Worm (Caenorhabditis elegans) whole organism, L1 larva: ENCODE measurements around the gene nac-1.

ENCODE experiments used
- C04F5.9 ChIP-seq: sonication (generic microtip); optimal IDR thresholded peaks from 2 replicates; lab custom pipeline; 2016; ENCODE audit warnings: missing genetic modification characterization, missing compliant biosample characterization
- C16A3.4 ChIP-seq: fragments of 150-350 bp; optimal IDR thresholded peaks from 2 replicates; lab custom pipeline; 2014; ENCODE audit warnings: missing biosample characterization, missing genetic modification characterization
- C34B4.2 ChIP-seq: sonication (generic microtip); optimal IDR thresholded peaks from 2 replicates; lab custom pipeline; 2017; ENCODE audit warnings: mild to moderate bottlenecking, missing genetic modification characterization, missing compliant biosample characterization
- aha-1 ChIP-seq: fragments of 150-350 bp; optimal IDR thresholded peaks from 2 replicates; lab custom pipeline; 2014; ENCODE audit warnings: missing biosample characterization, missing genetic modification characterization
- alr-1 ChIP-seq: fragments of 200-800 bp; sonication (Bioruptor generic); optimal IDR thresholded peaks from 2 replicates; lab custom pipeline; 2018; ENCODE audit warnings: borderline replicate concordance, mild to moderate bottlenecking, missing genetic modification characterization, missing compliant biosample characterization
- aly-2 ChIP-seq: fragments of 150-350 bp; optimal IDR thresholded peaks from 2 replicates; lab custom pipeline; 2014; ENCODE audit warnings: missing biosample characterization, missing genetic modification characterization
- ceh-63 ChIP-seq: fragments of 200-800 bp; sonication (Bioruptor generic); optimal IDR thresholded peaks from 2 replicates; lab custom pipeline; 2018; ENCODE audit warnings: mild to moderate bottlenecking, missing genetic modification characterization, missing compliant biosample characterization
- ceh-90 ChIP-seq: sonication (generic microtip); optimal IDR thresholded peaks from 2 replicates; lab custom pipeline; 2016; ENCODE audit warnings: missing genetic modification characterization, missing compliant biosample characterization
- dpl-1 ChIP-seq, 3 experiments: fragments of 150-350 bp in 2 of 3; sonication (generic microtip) in 1 of 3; optimal IDR thresholded peaks; 2 replicates each; lab custom pipeline; 2014 to 2017; ENCODE audit warnings: missing biosample characterization in 3 of 3, missing genetic modification characterization in 3 of 3, missing genetic modification reagents in 3 of 3
- efl-1 ChIP-seq, 4 experiments: fragments of 150-350 bp; optimal IDR thresholded peaks in 3 of 4; peaks in 1 of 4; 1 replicate in 1 of 4; 2 replicates in 3 of 4; lab custom pipeline; 2014; ENCODE audit warnings: missing biosample characterization in 2 of 4, missing genetic modification characterization in 2 of 4, missing genetic modification reagents in 2 of 4
- efl-3 ChIP-seq: fragments of 200-800 bp; sonication (Bioruptor generic); optimal IDR thresholded peaks from 2 replicates; lab custom pipeline; 2018; ENCODE audit warnings: mild to moderate bottlenecking, missing genetic modification characterization, missing compliant biosample characterization
- elt-3 ChIP-seq, 6 experiments: fragments of 150-350 bp in 1 of 6; sonication (generic microtip); optimal IDR thresholded peaks; 2 replicates each; lab custom pipeline; 2017 to 2018; ENCODE audit warnings: missing biosample characterization in 6 of 6, missing genetic modification characterization in 6 of 6, inconsistent platforms in 1 of 6
- fkh-4 ChIP-seq: sonication (generic microtip); optimal IDR thresholded peaks from 2 replicates; lab custom pipeline; 2016; ENCODE audit warnings: missing compliant biosample characterization, missing genetic modification characterization, borderline replicate concordance
- fkh-8 ChIP-seq: sonication (generic microtip); optimal IDR thresholded peaks from 2 replicates; lab custom pipeline; 2016; ENCODE audit warnings: mild to moderate bottlenecking, missing genetic modification characterization, missing compliant biosample characterization
- fos-1 ChIP-seq: fragments of 150-350 bp; optimal IDR thresholded peaks from 2 replicates; lab custom pipeline; 2014; ENCODE audit warnings: missing biosample characterization, missing genetic modification characterization
- hlh-17 ChIP-seq: fragments of 200-800 bp; sonication (Bioruptor generic); optimal IDR thresholded peaks from 2 replicates; lab custom pipeline; 2018; ENCODE audit warnings: missing genetic modification characterization, mild to moderate bottlenecking, missing compliant biosample characterization, moderate library complexity, borderline replicate concordance
- hpl-2 ChIP-seq: fragments of 150-350 bp; optimal IDR thresholded peaks from 2 replicates; lab custom pipeline; 2014; ENCODE audit warnings: missing biosample characterization, missing genetic modification reagents, missing genetic modification characterization
- irx-1 ChIP-seq: sonication (generic microtip); optimal IDR thresholded peaks from 2 replicates; lab custom pipeline; 2016; ENCODE audit warnings: missing genetic modification characterization, missing compliant biosample characterization
- lin-14 ChIP-seq: fragments of 200-800 bp; sonication (Bioruptor generic); optimal IDR thresholded peaks from 2 replicates; lab custom pipeline; 2018; ENCODE audit warnings: mild to moderate bottlenecking, missing genetic modification characterization, moderate library complexity, missing compliant biosample characterization
- lin-15B ChIP-seq: fragments of 150-350 bp; sonication (generic microtip); optimal IDR thresholded peaks from 3 replicates; lab custom pipeline; 2014; ENCODE audit warnings: missing biosample characterization, missing genetic modification characterization
- lsy-2 ChIP-seq, 2 experiments: fragments of 150-350 bp; optimal IDR thresholded peaks; 2 replicates each; lab custom pipeline; 2014; ENCODE audit warnings: missing biosample characterization in 2 of 2, missing genetic modification characterization in 2 of 2
- mep-1 ChIP-seq: fragments of 150-350 bp; optimal IDR thresholded peaks from 2 replicates; lab custom pipeline; 2014; ENCODE audit warnings: missing biosample characterization, missing genetic modification characterization
- nhr-12 ChIP-seq: sonication (generic microtip); optimal IDR thresholded peaks from 2 replicates; lab custom pipeline; 2017; ENCODE audit warnings: missing biosample characterization, missing genetic modification characterization
- nhr-20 ChIP-seq: sonication (generic microtip); optimal IDR thresholded peaks from 2 replicates; lab custom pipeline; 2016; ENCODE audit warnings: mild to moderate bottlenecking, missing genetic modification characterization, missing compliant biosample characterization
- nhr-237 ChIP-seq: fragments of 150-350 bp; optimal IDR thresholded peaks from 2 replicates; lab custom pipeline; 2014; ENCODE audit warnings: missing biosample characterization, missing genetic modification characterization
- nhr-71 ChIP-seq: sonication (generic microtip); optimal IDR thresholded peaks from 2 replicates; lab custom pipeline; 2016; ENCODE audit warnings: mild to moderate bottlenecking, missing genetic modification characterization, moderate library complexity, missing compliant biosample characterization
- nhr-85 ChIP-seq: sonication (generic microtip); peaks from one replicate; lab custom pipeline; 2016; ENCODE audit warnings: missing genetic modification characterization, inconsistent platforms, missing compliant biosample characterization
- nhr-90 ChIP-seq: sonication (generic microtip); optimal IDR thresholded peaks from 2 replicates; lab custom pipeline; 2016; ENCODE audit warnings: mild to moderate bottlenecking, missing genetic modification characterization, missing compliant biosample characterization; ENCODE audit not compliant: poor library complexity
- pag-3 ChIP-seq: sonication (generic microtip); optimal IDR thresholded peaks from 2 replicates; lab custom pipeline; 2017; ENCODE audit warnings: missing genetic modification characterization, mild to moderate bottlenecking, missing compliant biosample characterization, antibody characterized with exemption, borderline replicate concordance; ENCODE audit not compliant: insufficient read depth
- pax-3 ChIP-seq: fragments of 200-800 bp; sonication (Bioruptor generic); optimal IDR thresholded peaks from 2 replicates; lab custom pipeline; 2018; ENCODE audit warnings: mild to moderate bottlenecking, missing genetic modification characterization, moderate library complexity, missing compliant biosample characterization
- rnt-1 ChIP-seq: sonication (generic microtip); optimal IDR thresholded peaks from 2 replicates; lab custom pipeline; 2016; ENCODE audit warnings: mild to moderate bottlenecking, missing genetic modification characterization, moderate library complexity, missing compliant biosample characterization
- skn-1 ChIP-seq: fragments of 150-350 bp; optimal IDR thresholded peaks from 2 replicates; lab custom pipeline; 2014; ENCODE audit warnings: missing biosample characterization, missing genetic modification characterization
- snpc-4 ChIP-seq: fragments of 150-350 bp; optimal IDR thresholded peaks from 2 replicates; lab custom pipeline; 2014; ENCODE audit warnings: missing biosample characterization, missing genetic modification characterization
- sox-4 ChIP-seq: sonication (generic microtip); optimal IDR thresholded peaks from 2 replicates; lab custom pipeline; 2016; ENCODE audit warnings: missing genetic modification characterization, missing compliant biosample characterization
- sptf-1 ChIP-seq: fragments of 150-350 bp; optimal IDR thresholded peaks from 2 replicates; lab custom pipeline; 2014; ENCODE audit warnings: missing biosample characterization, missing genetic modification characterization
- sup-37 ChIP-seq: fragments of 200-800 bp; sonication (Bioruptor generic); optimal IDR thresholded peaks from 2 replicates; lab custom pipeline; 2018; ENCODE audit warnings: mild to moderate bottlenecking, missing genetic modification characterization, missing compliant biosample characterization
- swsn-7 ChIP-seq: sonication (generic microtip); optimal IDR thresholded peaks from 2 replicates; lab custom pipeline; 2016; ENCODE audit warnings: missing genetic modification characterization, missing compliant biosample characterization
- tbx-2 ChIP-seq: sonication (generic microtip); optimal IDR thresholded peaks from 2 replicates; lab custom pipeline; 2016; ENCODE audit warnings: missing genetic modification characterization, missing compliant biosample characterization
- tlp-1 ChIP-seq: fragments of 150-350 bp; optimal IDR thresholded peaks from 2 replicates; lab custom pipeline; 2014; ENCODE audit warnings: missing biosample characterization, missing genetic modification characterization
- unc-30 ChIP-seq: sonication (generic microtip); optimal IDR thresholded peaks from 2 replicates; lab custom pipeline; 2017; ENCODE audit warnings: missing biosample characterization, missing genetic modification characterization
- unc-86 ChIP-seq: sonication (generic microtip); optimal IDR thresholded peaks from 2 replicates; lab custom pipeline; 2016; ENCODE audit warnings: missing genetic modification characterization, missing compliant biosample characterization
- zip-4 ChIP-seq: fragments of 200-800 bp; sonication (Bioruptor generic); optimal IDR thresholded peaks from 2 replicates; lab custom pipeline; 2018; ENCODE audit warnings: mild to moderate bottlenecking, missing genetic modification characterization, moderate library complexity, missing compliant biosample characterization

nac-1 gene

DNA sequence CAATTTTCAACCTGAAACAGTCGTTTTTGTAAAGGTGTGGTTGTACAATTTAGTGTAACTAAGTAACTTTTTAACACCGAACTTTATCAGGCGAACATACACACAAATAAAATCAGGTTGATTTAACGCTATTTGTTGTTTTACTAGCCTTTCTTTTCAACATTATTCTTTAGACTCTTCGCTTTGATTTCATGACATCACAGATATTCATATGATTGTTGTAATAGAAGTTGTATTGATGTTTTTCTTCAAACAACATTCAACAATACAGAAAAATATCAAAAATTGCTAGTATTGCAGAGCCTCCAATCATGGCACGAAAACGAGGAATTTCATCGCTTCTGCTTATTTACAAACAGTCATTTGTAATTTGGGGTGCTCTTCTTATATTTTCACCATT, at the start of gene nac-1:
Gene nac-1, plus strand, starts transcription at position 301 of the 400 bp plus-strand sequence.
- TF ChIP-seq dpl-1 (GFP tag; optimal IDR thresholded peaks at IDR 0.05; lab: Kevin White, UChicago): no peak
- TF ChIP-seq sup-37: no peak

ce11 chrX:14845637-14846036, 49.3 kb upstream of the nac-1 start, which contains the start of gene egrh-1:
Gene egrh-1, plus strand, starts transcription at chrX:14845937.
- TF ChIP-seq aly-2 (tag; lab: Kevin White, UChicago) (no peak), unc-86 (tag; lab: Kevin White, UChicago) (no peak), tbx-2 (tag; lab: Kevin White, UChicago) (no peak), zip-4 (GFP tag; lab: Kevin White, UChicago) (no peak), sox-4 (tag; lab: Kevin White, UChicago) (no peak), C16A3.4 (tag; lab: Kevin White, UChicago) (no peak), tlp-1 (no peak), C34B4.2 (no peak), hlh-17 (GFP tag; lab: Kevin White, UChicago) (no peak), C04F5.9 (tag; lab: Kevin White, UChicago) (no peak), fkh-4 (no peak)

ce11 chrX:14849054-14849453, 45.9 kb upstream of the nac-1 start, which contains the start of gene acd-3:
Gene acd-3, plus strand, starts transcription at chrX:14849275.
- TF ChIP-seq tlp-1: no peak
- peak; percentile 31 for TF ChIP-seq nhr-85 (tag; lab: Kevin White, UChicago)
- TF ChIP-seq nhr-71: no peak
- no peak for TF ChIP-seq pag-3 (tag; lab: Kevin White, UChicago)
- no peak for TF ChIP-seq nhr-90 (tag; lab: Kevin White, UChicago)

- TF ChIP-seq unc-30: no peak
- no peak for TF ChIP-seq efl-1 (optimal IDR thresholded peaks at IDR 0.05; lab: Kevin White, UChicago)
- peak in 1 of 2 experiments; percentile 91 for TF ChIP-seq efl-1 (GFP tag; optimal IDR thresholded peaks at IDR 0.05 in 1 of 2; lab: Kevin White, UChicago)
- TF ChIP-seq, all 84 proteins: peak for 1
Observed at ce11 chrX:14851904-14852303, 43.0 kb upstream of the nac-1 start.

ce11 chrX:14853712-14854217, 41.2 kb upstream of the nac-1 start, which contains the start of the genes C27C12.1 and C27C12.4:
Gene C27C12.1, minus strand, starts transcription at chrX:14853762.
Gene C27C12.4, plus strand, starts transcription at chrX:14854086.
- TF ChIP-seq fos-1 (tag; lab: Kevin White, UChicago): peak; percentile 55
- TF ChIP-seq sptf-1 (tag; lab: Kevin White, UChicago): no peak
- TF ChIP-seq C16A3.4 (tag; lab: Kevin White, UChicago): peak; percentile 92
- no peak for TF ChIP-seq nhr-237 (tag; lab: Kevin White, UChicago)
- peak; percentile 80 for TF ChIP-seq ceh-90 (tag; lab: Kevin White, UChicago)
- no peak for TF ChIP-seq aha-1 (tag; lab: Kevin White, UChicago)
- TF ChIP-seq nhr-20 (tag; lab: Kevin White, UChicago): peak; percentile 93
- no peak for TF ChIP-seq unc-30
- TF ChIP-seq nhr-12 (tag; lab: Kevin White, UChicago): no peak
- no peak for TF ChIP-seq alr-1 (tag; lab: Kevin White, UChicago)
- TF ChIP-seq sup-37: peak; percentile 43
- peak; percentile 80 to 86 for TF ChIP-seq efl-1 (optimal IDR thresholded peaks at IDR 0.05; lab: Kevin White, UChicago)
- peak; percentile 67 to 95 for TF ChIP-seq efl-1 (GFP tag; optimal IDR thresholded peaks at IDR 0.05 in 1 of 2; lab: Kevin White, UChicago)
- TF ChIP-seq rnt-1 (tag; lab: Kevin White, UChicago): peak; percentile 96
- TF ChIP-seq mep-1 (tag; lab: Kevin White, UChicago): peak; percentile 93
- peak; percentile 71 to 79 (median 79) for TF ChIP-seq dpl-1 (GFP tag; optimal IDR thresholded peaks at IDR 0.05; lab: Kevin White, UChicago)
- TF ChIP-seq unc-86 (tag; lab: Kevin White, UChicago): peak; percentile 83
- peak; percentile 93 for TF ChIP-seq nhr-85 (tag; lab: Kevin White, UChicago)
- TF ChIP-seq pax-3 (tag; lab: Kevin White, UChicago): peak; percentile 63
- TF ChIP-seq skn-1: peak; percentile 73
- TF ChIP-seq lin-15B (tag; lab: Kevin White, UChicago): peak; percentile 50
- peak; percentile 89 for TF ChIP-seq swsn-7 (tag; lab: Kevin White, UChicago)
- peak; percentile 85 for TF ChIP-seq irx-1 (tag; lab: Kevin White, UChicago)
- TF ChIP-seq fkh-8 (tag; lab: Kevin White, UChicago): peak; percentile 90
- TF ChIP-seq ceh-63: no peak
- peak; percentile 59 for TF ChIP-seq sox-4 (tag; lab: Kevin White, UChicago)
- peak; percentile 95 for TF ChIP-seq nhr-71
- TF ChIP-seq elt-3 (tag; optimal IDR thresholded peaks at IDR 0.05; lab: Kevin White, UChicago): peak in 3 of 6 experiments; percentile 44 to 70 (median 67)
- TF ChIP-seq efl-3 (GFP tag; lab: Kevin White, UChicago): no peak
- peak; percentile 13 for TF ChIP-seq hpl-2 (GFP tag; lab: Kevin White, UChicago)
- TF ChIP-seq C34B4.2: no peak
- TF ChIP-seq lin-14 (GFP tag; lab: Kevin White, UChicago): peak; percentile 95
- TF ChIP-seq lsy-2 (tag; optimal IDR thresholded peaks at IDR 0.05; lab: Kevin White, UChicago): peak; percentile 82 to 89
- peak; percentile 86 for TF ChIP-seq snpc-4
